Fruit fly (Drosophila melanogaster): ENCODE measurements around the gene LysS.
"Not testable (repeated sequence)": the region's sequence is repeated elsewhere in the genome, so short reads cannot be mapped to it uniquely, and the experiment has no call there.

The LysS gene

dm6 chr3L:1232582-1232981, 5.0 kb downstream of the LysS start, which contains the start of gene CG33965:
TSS of gene CG33965 (plus strand) at chr3L:1232882.
- TF ChIP-seq CG9705 (GFP tag; optimal IDR thresholded peaks at IDR 0.05) (no peak), foxo (GFP tag; optimal IDR thresholded peaks at IDR 0.05) (no peak), psq (GFP tag; optimal IDR thresholded peaks at IDR 0.05) (no peak), h (GFP tag; optimal IDR thresholded peaks at IDR 0.05) (no peak), rgr (GFP tag; optimal IDR thresholded peaks at IDR 0.05) (no peak), pan (optimal IDR thresholded peaks at IDR 0.05) (no peak)

- TF ChIP-seq rgr (GFP tag; optimal IDR thresholded peaks at IDR 0.05), result no peak
- no peak for TF ChIP-seq Hnf4 (GFP tag; optimal IDR thresholded peaks at IDR 0.05)
- no peak for TF ChIP-seq Hr83 (GFP tag; optimal IDR thresholded peaks at IDR 0.05; ENCODE audit: poor library complexity, severe bottlenecking)
- no peak for TF ChIP-seq sv (GFP tag; optimal IDR thresholded peaks at IDR 0.05)
- TF ChIP-seq woc (GFP tag; optimal IDR thresholded peaks at IDR 0.05), result no peak
- no peak for TF ChIP-seq GATAd (GFP tag; optimal IDR thresholded peaks at IDR 0.05)
- TF ChIP-seq br (GFP tag; optimal IDR thresholded peaks at IDR 0.05), result no peak
These were observed 6.3 kb downstream of the LysS start, which contains the start of gene CG33966 for dm6 chr3L:1233830-1234229. TSS of gene CG33966 (plus strand) at chr3L:1234130.

- no peak for TF ChIP-seq pan (optimal IDR thresholded peaks at IDR 0.05)
- TF ChIP-seq fru (GFP tag; optimal IDR thresholded peaks at IDR 0.05), result no peak
- no peak for TF ChIP-seq foxo (GFP tag; optimal IDR thresholded peaks at IDR 0.05)
- no peak for TF ChIP-seq usp (GFP tag; optimal IDR thresholded peaks at IDR 0.05)
- no peak for TF ChIP-seq Hnf4 (GFP tag; optimal IDR thresholded peaks at IDR 0.05)
- no peak for TF ChIP-seq CG32264 (GFP tag; optimal IDR thresholded peaks at IDR 0.05)
These were observed 7.9 kb downstream of the LysS start, which contains the start of gene galene for dm6 chr3L:1235426-1235825. TSS of gene galene (plus strand) at chr3L:1235726.

- no peak for TF ChIP-seq lola (GFP tag; optimal IDR thresholded peaks at IDR 0.05)
These were observed 10.7 kb downstream of the LysS start, which contains the start of gene CG9192 for dm6 chr3L:1238219-1238618. TSS of gene CG9192 (minus strand) at chr3L:1238319.

dm6 chr3L:1245810-1246209, 18.3 kb downstream of the LysS start, which contains the start of gene Klp61F:
TSS of gene Klp61F (minus strand) at chr3L:1245910.
- TF ChIP-seq ey, CG9705, usp (GFP tag; optimal IDR thresholded peaks at IDR 0.05): not testable (repeated sequence)

- TF ChIP-seq br (GFP tag; optimal IDR thresholded peaks at IDR 0.05); pan (optimal IDR thresholded peaks at IDR 0.05); Sp1 (GFP tag; optimal IDR thresholded peaks at IDR 0.05): not testable (repeated sequence)
These were observed 19.3 kb downstream of the LysS start, which contains the start of gene CG32318 for dm6 chr3L:1246823-1247222. TSS of gene CG32318 (minus strand) at chr3L:1246923.

dm6 chr3L:1247627-1248295, 20.2 kb downstream of the LysS start, which contains the start of the genes Psf1 and Sac1:
TSS of gene Psf1 (minus strand) at chr3L:1247677.
TSS of gene Sac1 (plus strand) at chr3L:1247817.
- TF ChIP-seq N (GFP tag; optimal IDR thresholded peaks at IDR 0.05) (no peak), ey (GFP tag; optimal IDR thresholded peaks at IDR 0.05) (peak; percentile 41), h (GFP tag; optimal IDR thresholded peaks at IDR 0.05) (peak; percentile 5), lola (GFP tag; optimal IDR thresholded peaks at IDR 0.05) (no peak), CG9705 (GFP tag; optimal IDR thresholded peaks at IDR 0.05) (no peak), fru (GFP tag; optimal IDR thresholded peaks at IDR 0.05) (peak; percentile 8), br (GFP tag; optimal IDR thresholded peaks at IDR 0.05) (no peak), Rel (GFP tag; optimal IDR thresholded peaks at IDR 0.05) (no peak), Rel (tag; optimal IDR thresholded peaks at IDR 0.05) (peak; percentile 73), OdsH (GFP tag; optimal IDR thresholded peaks at IDR 0.05) (no peak), dl (GFP tag; optimal IDR thresholded peaks at IDR 0.05; ENCODE audit: insufficient read depth in 1 of 2, partially characterized antibody in 2 of 2) (no peak), sage (GFP tag; optimal IDR thresholded peaks at IDR 0.05) (no peak), usp (GFP tag; optimal IDR thresholded peaks at IDR 0.05) (no peak), psq (GFP tag; optimal IDR thresholded peaks at IDR 0.05) (peak; percentile 38), dmrt93B (GFP tag; optimal IDR thresholded peaks at IDR 0.05) (peak; percentile 19), Dfd (GFP tag; optimal IDR thresholded peaks at IDR 0.05) (no peak), foxo (GFP tag; optimal IDR thresholded peaks at IDR 0.05) (peak in 1 of 2 experiments; percentile 50), sv (GFP tag; optimal IDR thresholded peaks at IDR 0.05) (peak; percentile 37), Abd-B (GFP tag; optimal IDR thresholded peaks at IDR 0.05) (no peak), Vsx2 (GFP tag; optimal IDR thresholded peaks at IDR 0.05; ENCODE audit: partially characterized antibody) (no peak), woc (GFP tag; optimal IDR thresholded peaks at IDR 0.05) (peak; percentile 60), rgr (GFP tag; optimal IDR thresholded peaks at IDR 0.05) (peak; percentile 44), Myc (optimal IDR thresholded peaks at IDR 0.05) (peak; percentile 53), HLH106 (tag; optimal IDR thresholded peaks at IDR 0.05) (peak; percentile 55), pan (optimal IDR thresholded peaks at IDR 0.05) (no peak), jim (GFP tag; optimal IDR thresholded peaks at IDR 0.05) (no peak), Sp1 (GFP tag; optimal IDR thresholded peaks at IDR 0.05) (peak; percentile 30), Jra (GFP tag; optimal IDR thresholded peaks at IDR 0.05) (no peak)

All from whole organism, wandering third instar larva.